Worm (Caenorhabditis elegans) whole organism, mixed stage, embryonic: ENCODE measurements around the gene F54D5.2.

Experiments used
- M03D4.4 ChIP-seq: sonication (generic microtip); optimal IDR thresholded peaks from 2 replicates; lab custom pipeline; 2017; ENCODE audit warnings: mild to moderate bottlenecking, missing genetic modification characterization, missing compliant biosample characterization
- ces-1 ChIP-seq: fragments of 150-350 bp; optimal IDR thresholded peaks from 2 replicates; lab custom pipeline; 2014; ENCODE audit warnings: missing biosample characterization, missing genetic modification reagents, missing genetic modification characterization
- cnd-1 ChIP-seq: fragments of 200-800 bp; sonication (Bioruptor generic); optimal IDR thresholded peaks from 2 replicates; lab custom pipeline; 2018; ENCODE audit warnings: mild to moderate bottlenecking, missing genetic modification characterization, missing compliant biosample characterization
- lin-13 ChIP-seq: fragments of 150-350 bp; optimal IDR thresholded peaks from 2 replicates; lab custom pipeline; 2014; ENCODE audit warnings: missing biosample characterization, missing genetic modification characterization
- lin-32 ChIP-seq: fragments of 200-800 bp; sonication (Bioruptor generic); optimal IDR thresholded peaks from 2 replicates; lab custom pipeline; 2018; ENCODE audit warnings: mild to moderate bottlenecking, missing genetic modification characterization, missing compliant biosample characterization
- mep-1 ChIP-seq: fragments of 150-350 bp; optimal IDR thresholded peaks from 2 replicates; lab custom pipeline; 2017; ENCODE audit warnings: missing biosample characterization, missing genetic modification reagents, missing genetic modification characterization, inconsistent platforms
- nhr-28 ChIP-seq: fragments of 150-350 bp; optimal IDR thresholded peaks from 2 replicates; lab custom pipeline; 2014; ENCODE audit warnings: missing biosample characterization, missing genetic modification characterization
- snpc-4 ChIP-seq: fragments of 150-350 bp; optimal IDR thresholded peaks from 2 replicates; lab custom pipeline; 2014; ENCODE audit warnings: missing biosample characterization, missing genetic modification characterization
- tbx-8 ChIP-seq: fragments of 200-800 bp; sonication (Bioruptor generic); optimal IDR thresholded peaks from 2 replicates; lab custom pipeline; 2018; ENCODE audit warnings: mild to moderate bottlenecking, missing genetic modification characterization, moderate library complexity, missing compliant biosample characterization
- unc-39 ChIP-seq: fragments of 150-350 bp; optimal IDR thresholded peaks from 2 replicates; lab custom pipeline; 2014; ENCODE audit warnings: missing biosample characterization, missing genetic modification characterization
- ztf-11 ChIP-seq: fragments of 150-350 bp; optimal IDR thresholded peaks from 2 replicates; lab custom pipeline; 2014; ENCODE audit warnings: missing biosample characterization, missing genetic modification characterization

DNA sequence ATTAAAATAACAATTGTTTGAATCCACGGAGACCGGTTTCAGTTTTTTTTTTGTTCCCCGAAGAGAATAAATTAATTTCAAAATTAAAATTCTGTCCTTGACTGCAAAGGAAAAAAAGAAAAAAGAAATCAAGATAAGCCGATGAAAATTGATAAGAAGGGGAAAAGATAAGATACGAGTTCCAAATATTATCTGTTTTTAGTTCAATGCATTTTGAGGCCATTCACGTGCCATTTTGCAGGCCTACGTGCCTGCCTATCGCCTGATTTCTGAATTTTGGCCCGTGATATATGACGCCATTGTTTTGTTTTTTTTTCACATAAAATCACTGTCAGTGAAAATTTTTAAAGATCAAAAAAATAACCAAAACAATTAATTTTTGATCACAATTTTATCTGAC is 38.5 kb downstream of the F54D5.2 start:
- no peak for TF ChIP-seq ztf-11 (tag; lab: Kevin White, UChicago)
- TF ChIP-seq snpc-4, result no peak
- TF ChIP-seq mep-1 (tag; lab: Kevin White, UChicago), result no peak
- TF ChIP-seq unc-39 (tag; lab: Kevin White, UChicago), result no peak
- no peak for TF ChIP-seq lin-32 (GFP tag; lab: Kevin White, UChicago)
- no peak for TF ChIP-seq nhr-28 (tag; lab: Kevin White, UChicago)
- no peak for TF ChIP-seq ces-1 (GFP tag; lab: Kevin White, UChicago)
- no peak for TF ChIP-seq cnd-1 (tag; lab: Kevin White, UChicago)
- TF ChIP-seq tbx-8, result no peak
- TF ChIP-seq M03D4.4 (tag; lab: Kevin White, UChicago), result no peak
- no peak for TF ChIP-seq lin-13 (tag; lab: Kevin White, UChicago)
